Fruit fly (Drosophila melanogaster): ENCODE measurements around the gene CG15548.

CG15548 gene

DNA sequence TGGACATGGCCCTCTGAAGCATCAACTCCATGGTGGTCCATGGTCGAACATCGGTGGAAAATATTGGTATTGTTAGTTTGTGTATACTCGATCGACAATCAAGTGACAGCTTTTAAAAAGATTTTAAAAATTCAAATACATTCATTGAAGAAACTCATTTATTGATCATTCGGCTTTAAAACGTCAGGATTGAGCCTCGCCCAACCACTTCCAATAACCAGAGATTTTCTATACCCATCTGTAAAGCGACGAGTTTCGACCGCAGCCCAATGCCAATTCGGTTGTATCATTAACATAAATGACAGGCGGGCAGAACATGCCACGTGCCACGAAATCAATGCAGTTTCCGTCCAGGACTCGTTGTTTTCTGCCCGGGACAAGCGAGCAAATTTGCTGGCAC lies 4.7 kb downstream of the CG15548 start, which contains the start of gene Ctr1C:
Ctr1C (minus strand) TSS at position 101 of the 400 bp plus-strand sequence.
- TF ChIP-seq noc (tag; optimal IDR thresholded peaks at IDR 0.05) = no peak

DNA sequence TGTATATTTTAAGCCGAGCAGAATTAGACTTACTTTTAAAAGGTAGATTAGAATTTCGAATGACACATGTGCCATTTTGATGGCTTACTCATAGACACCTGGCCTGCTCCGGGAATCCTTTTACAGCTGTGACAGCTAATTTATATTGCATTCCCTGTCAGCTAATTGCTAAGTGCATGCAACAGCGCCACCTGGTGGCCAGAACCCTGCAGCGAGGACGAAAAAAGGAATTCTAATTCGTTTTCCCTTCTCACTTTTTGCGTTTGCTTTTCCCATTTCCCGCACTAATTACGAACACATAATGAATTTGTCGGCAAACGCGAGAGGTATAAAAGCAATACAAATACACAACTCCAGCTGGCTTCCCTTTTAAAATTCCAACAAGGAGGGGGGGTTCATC lies 30.4 kb downstream of the CG15548 start, which contains the start of gene CG31008:
CG31008 (minus strand) TSS at position 59 of the 400 bp plus-strand sequence.
- TF ChIP-seq noc (tag; optimal IDR thresholded peaks at IDR 0.05) = no peak

DNA sequence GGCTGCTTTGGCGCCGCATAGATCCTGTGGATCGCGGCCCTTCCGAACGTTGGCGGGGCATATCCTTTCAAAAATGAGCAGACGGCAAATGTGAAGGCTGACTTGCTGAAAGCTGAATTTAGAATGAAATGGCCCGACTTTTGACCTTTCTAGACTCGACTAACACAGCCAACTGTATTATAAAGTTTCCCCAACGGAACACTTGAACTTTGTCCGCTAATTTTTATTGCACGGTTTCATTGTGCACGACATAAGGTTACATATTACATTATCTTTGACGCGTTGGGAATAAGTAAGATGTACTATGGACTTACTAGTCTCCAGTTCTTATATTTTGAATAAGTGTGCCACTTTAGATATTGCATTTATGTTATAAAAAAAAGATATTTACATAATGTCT lies 32.9 kb downstream of the CG15548 start, which contains the start of gene CG31007:
CG31007 (minus strand) TSS at position 101 of the 400 bp plus-strand sequence.
- TF ChIP-seq noc (tag; optimal IDR thresholded peaks at IDR 0.05) = no peak

DNA sequence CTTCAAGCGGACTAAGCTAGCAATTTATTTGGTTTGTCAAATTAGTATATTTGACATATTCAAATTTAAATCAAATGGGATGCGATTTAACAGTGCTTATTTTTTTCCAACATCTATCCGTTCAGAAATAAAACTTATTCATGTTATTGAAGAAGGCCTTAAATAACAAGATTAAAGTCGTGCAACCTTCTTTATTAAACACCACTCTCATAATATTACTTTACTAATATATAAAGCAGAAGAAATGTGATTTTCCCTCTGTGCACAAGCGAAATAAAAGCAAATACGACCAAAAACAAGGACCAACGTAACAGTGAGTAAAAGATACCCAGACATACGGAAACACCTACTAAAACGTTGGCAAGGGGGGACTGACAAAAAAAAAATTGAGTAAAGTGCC lies 47.1 kb downstream of the CG15548 start:
- TF ChIP-seq noc (tag; optimal IDR thresholded peaks at IDR 0.05) = no peak

DNA sequence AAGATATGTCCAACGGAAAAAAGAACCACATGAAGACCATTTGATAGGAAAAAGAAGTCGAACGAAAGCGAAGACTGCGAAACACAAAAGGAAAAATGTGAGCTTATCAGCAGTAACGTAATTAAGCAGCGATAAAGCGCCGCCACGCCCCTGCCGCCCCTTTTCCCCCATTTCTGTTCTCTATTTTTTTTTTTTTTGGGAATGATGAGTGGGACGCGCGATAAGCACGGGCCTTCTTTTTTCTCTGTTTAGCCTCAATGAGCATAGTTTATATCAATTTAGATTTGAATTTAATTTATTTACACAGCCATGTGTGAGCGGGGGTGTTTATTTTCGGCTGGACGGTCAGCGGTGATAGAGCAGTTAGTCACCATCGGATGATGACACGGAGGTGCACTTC lies 50.6 kb downstream of the CG15548 start:
- peak; percentile 53 for TF ChIP-seq noc (tag; optimal IDR thresholded peaks at IDR 0.05)

Measured in whole organism, larva.